Fruit fly (Drosophila melanogaster) ovary, adult (tissue): ENCODE data around the gene mib1.

Experiments
- CG17801 ChIP-seq: fragments of 200-800 bp; optimal IDR thresholded peaks from 2 replicates; lab custom pipeline; 2019; ENCODE audit warnings: missing biosample characterization, mild to moderate bottlenecking, missing genetic modification characterization, moderate library complexity; ENCODE audit not compliant: partially characterized antibody

Gene mib1

DNA sequence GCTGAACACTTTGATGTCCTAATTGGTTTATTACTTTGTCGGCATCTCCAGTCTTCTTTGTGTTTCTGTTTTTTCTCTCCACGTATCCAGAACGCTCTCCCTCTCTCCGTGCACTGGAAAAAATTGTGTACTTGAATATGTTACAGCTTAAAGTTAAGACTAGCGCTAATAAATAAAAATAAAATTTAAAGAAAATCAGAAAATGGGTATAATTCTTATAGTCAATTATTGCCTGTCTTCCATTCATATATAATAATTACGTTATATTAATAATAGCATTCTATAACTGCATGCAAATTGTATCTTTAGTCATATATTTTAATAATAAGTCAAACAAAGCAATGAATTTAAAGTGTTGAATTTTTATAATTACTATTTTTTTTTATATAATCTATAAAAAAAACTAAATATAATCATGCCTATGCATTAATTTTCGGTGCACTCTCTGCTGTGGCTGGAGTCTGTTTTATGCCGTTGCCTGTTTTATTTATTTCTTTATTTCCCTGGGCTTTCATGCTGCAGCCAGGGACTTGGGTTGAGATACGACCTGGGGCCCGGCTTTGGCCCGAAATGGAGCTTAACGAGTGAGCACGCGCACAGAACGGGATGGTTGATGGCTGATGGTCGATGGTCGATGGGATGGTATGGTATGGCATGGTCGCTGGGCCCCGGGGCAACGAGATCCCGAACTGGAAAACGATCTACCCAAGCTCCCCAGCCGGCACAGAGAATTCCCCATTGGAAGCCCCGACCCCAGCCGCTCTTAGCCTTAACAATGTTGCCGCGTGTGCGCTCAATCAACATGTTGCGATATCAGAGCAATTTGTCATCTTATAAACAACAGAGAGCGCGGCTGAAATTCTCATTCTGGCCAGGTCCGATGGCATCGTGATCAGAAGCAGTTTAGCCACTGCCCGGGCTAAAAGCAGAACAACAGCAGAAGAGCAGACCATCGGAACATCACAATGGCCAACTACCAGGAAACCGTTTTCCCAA is 4.5 kb upstream of the mib1 start:
- no peak for TF ChIP-seq CG17801 (GFP tag; lab: Kevin White, UChicago)

DNA sequence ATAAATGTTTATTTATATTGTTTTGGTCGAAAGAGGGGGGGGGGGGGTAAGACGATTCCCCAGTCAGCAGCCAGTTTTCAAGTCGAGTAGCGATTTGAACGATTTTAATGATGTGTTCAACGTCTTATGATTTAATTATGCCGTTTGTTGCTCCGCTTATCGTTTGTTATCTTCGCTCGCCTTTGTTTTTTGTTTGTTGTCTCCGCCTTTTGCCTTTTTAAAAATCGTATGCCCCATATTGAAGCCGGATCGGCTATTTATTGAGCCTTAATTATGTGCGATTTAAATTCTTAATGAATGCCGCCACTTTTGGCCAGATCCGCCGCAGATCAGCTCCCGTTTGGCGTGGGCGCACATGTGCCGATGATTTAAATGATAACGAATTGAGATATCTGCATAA is 2.9 kb upstream of the mib1 start:
- no peak for TF ChIP-seq CG17801 (GFP tag; lab: Kevin White, UChicago)

DNA sequence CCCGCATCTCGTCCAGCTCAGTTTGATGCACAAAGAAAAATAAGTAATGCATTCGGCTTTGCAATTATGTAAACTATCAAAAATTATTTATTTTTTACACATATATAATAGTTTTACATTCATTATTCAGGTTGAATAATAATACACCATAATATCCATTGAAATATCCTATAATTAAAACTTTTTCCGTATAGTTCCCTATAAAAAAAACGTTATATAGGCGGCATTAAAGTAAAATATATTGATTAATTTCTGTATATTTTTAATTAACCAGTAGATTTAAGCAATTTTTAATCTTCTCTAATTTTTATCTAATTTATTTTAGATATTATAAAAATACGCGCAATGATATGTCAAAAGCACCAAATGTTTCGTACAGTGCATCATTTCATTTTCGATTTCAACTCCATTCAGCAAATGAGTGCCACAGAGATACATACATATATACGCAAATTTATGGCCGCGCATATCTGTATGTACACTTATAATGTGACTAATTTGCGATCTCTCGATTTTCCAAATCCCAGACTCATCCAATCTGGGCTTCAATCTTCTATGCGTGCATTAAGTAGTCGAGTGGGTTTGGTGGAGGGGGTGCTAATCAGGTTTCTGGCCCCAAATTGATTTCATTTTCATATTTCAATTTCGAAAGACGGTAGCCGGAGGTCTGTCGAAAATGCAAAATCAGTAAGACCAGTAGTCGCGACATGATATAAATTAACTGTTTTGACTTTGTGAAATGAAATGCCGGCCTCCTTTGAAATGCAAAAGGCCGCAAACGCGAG is 1.8 kb upstream of the mib1 start:
- TF ChIP-seq CG17801 (GFP tag; lab: Kevin White, UChicago) = no peak

DNA sequence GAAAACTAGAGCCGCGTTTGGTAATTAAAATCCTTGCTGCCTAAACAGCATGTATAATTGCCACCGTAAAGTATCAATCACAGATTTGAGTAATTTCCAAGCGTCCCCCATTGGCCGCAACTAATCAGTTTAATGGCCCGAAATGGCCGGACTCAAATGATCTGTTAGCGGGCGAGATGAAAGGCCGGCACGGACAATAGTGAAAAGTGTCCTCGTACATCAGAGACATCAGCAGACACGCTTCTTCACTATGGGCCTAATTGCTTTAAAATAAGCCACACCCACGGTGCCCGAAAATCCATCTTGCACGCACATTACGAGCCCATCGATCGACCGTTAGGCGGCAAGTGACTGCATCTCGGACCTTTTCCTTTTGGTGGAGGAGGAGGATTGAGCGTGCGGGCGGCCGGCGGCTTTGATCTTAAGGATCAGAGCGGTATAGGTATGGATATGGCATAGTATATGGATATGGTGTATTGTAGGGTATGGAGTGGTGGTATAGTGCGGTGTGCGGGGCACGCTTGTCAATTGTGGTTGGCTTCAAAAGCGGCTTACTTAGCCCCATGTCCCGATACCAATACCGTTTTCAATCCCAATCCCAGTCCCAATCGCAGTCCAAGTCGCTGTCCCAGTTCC is 821 bp upstream of the mib1 start:
- no peak for TF ChIP-seq CG17801 (GFP tag; lab: Kevin White, UChicago)

DNA sequence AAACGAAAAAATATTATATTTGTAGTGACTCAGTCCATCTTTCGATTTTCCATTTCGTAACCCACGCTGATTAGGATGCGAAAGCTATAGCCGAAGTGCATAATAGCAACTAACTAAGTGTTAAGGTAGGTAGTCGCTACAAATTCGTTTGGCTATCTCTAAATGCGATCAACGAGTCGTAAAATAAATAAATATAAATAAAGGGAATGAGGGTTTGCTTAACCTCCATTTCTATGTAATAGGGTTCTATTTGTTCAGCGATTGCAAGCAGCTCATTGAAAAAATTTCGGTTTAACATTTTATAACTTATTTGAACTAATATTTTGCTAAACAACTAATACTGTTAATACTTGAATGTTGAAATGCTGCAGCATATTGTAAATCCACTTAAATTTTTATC is 1.4 kb downstream of the mib1 start:
- no peak for TF ChIP-seq CG17801 (GFP tag; lab: Kevin White, UChicago)

DNA sequence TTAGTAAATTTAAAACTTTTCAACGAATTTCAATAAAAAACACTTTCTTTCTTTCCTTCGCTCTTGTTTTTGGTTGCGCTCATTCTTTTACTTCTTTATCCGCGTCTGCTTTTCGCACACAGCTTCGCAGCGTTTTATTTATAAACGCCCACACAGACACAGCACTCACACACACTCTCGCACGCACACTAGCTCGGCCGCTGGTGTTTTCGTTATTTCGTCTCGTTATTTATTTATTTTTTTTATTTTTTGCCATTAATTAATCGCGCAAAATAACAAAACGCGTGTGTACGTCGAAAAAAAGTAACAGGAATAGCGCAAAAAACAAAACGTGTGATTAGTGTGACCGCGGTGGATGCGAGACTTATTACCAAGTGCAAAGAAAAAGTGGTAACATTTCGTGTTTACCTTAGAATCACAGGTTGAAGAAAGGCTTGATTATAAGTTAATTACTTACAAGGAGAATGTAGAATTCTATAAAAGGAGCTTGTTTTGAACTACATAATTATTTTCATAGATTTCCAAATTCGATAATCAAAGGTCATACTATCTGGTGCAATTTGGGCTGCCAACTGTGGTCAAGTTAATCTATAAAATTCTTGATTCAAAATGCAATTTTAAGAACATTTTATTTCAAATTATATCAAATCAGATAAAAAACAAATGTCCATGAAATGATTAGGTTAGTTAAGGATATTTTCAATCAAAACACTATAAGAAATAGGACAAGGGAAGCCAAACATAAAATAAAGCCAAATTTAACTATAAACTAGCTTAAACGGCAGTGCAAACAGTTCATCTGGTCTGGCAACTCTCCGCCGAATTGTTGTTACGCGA is 7.0 kb downstream of the mib1 start, which contains the start of the genes hzg and mRpS31:
TSS of gene hzg (minus strand) at position 336 of the 837 bp plus-strand sequence.
TSS of gene mRpS31 (plus strand) at position 793 of the 837 bp plus-strand sequence.
- peak; percentile 68 for TF ChIP-seq CG17801 (GFP tag; lab: Kevin White, UChicago)

DNA sequence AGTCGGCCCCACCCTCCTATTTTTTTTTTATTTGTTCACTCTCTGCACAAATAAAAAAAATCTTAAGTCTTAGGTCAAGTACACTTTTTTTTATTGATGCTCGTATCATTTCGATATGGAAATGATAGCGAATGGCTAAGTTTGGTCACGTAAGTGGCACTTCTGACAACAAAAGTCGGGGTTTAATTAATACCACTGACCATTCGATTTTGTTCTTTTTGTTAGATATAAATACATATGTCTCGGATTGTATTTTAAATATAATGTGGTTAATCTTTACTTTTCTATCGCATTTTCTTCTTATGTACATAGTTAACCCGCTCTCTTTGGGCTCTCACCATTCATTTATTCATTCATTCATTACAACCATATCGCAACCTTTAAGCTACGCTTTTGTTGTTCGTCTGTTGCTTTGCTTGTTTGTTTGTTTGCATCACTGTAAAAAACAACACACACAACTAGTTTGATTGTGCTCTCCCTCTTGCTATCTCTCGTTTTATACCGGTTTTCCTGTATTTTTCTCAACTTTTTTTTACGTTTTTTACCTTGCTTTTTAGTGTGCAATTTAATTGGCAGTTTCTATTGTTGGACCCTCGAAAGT is 9.4 kb downstream of the mib1 start:
- TF ChIP-seq CG17801 (GFP tag; lab: Kevin White, UChicago) = peak; percentile 25

DNA sequence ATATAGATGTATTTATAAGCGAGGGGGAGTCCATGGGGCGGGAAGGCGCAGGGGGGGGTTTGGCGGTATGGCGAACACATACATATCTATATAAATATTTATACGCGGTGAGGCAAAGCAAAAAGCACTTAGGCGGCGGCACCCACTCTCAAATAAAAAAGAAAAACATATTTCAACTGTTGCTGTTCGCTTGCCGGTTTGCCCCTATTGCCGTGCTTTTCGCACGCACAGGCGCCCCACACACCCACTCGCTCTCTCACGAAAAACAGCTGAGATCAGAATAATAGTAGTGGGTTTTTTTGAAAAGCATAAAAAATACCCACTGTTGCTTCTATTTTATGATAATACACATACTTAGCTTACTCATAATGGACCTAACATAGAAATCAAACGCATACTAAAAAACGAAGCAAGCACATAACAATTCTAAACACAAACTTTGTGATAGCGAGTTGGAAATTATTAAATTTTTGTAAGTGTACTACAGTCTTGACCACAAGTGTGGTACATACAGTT is 10.4 kb downstream of the mib1 start:
- TF ChIP-seq CG17801 (GFP tag; lab: Kevin White, UChicago) = peak; percentile 56

DNA sequence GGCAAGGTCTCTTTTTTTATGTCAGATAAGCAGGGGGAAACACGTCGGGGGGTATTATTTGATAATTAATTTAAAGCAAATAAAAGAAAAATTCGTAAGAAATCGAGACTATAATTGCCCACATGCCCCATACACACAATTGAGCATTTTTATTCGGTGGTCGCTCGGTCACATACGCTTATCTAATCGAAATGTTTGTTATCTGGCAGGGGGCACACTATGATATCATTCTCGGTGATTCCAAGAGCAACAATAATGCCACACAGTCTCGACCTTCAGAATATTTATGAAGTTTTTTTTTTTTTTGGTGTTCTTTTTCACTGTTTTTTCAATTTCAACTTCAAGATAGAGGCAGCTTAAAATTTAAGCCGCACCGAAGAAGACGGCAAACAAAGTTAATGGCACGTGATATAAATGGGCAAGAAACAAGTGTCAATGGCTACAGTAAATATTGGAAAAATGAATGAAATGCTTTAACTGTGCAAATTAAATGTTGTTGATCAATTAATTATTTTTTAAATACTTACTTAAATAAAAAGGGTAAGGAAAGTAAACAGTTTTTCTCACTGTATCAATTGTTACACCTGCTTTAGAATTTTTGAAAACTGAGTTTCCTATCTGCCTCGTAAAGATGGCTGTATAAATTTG is 12.1 kb downstream of the mib1 start:
- TF ChIP-seq CG17801 (GFP tag; lab: Kevin White, UChicago) = no peak

DNA sequence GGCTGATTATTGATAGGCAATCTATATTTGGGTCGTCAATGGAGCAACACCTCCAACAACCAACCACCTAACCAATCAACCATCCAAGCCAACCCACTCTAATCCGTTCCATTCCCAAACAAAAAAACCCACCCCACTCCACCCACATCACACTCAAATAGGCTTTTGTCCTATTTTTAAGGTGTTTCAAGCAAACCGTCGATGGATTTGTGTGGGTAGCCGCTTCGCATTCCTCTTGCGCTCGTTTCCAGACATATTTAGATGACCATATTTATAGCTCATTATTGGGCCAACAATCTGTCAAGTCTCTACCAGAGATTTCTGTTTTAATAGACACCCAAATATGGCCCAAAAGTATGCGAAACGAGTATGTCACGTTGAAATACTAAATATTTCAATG is 13.4 kb downstream of the mib1 start:
- no peak for TF ChIP-seq CG17801 (GFP tag; lab: Kevin White, UChicago)

DNA sequence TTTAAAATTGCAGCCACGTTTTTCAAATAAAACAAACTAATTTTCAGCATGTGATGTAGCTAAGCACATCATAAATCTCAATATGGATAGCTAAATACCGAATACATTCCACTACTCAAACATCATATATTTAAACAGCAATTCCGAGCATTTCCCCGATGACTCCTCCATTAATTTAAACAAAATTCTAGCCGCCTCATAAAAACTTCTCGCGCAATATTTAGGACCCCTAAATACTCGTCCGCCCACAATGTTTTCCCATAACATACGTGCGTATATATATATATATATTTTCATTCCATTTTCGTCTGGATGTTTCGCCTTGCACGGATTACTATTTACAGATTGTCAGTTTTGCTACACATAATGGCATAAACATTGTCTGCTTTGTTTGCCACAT is 15.6 kb downstream of the mib1 start:
- no peak for TF ChIP-seq CG17801 (GFP tag; lab: Kevin White, UChicago)

DNA sequence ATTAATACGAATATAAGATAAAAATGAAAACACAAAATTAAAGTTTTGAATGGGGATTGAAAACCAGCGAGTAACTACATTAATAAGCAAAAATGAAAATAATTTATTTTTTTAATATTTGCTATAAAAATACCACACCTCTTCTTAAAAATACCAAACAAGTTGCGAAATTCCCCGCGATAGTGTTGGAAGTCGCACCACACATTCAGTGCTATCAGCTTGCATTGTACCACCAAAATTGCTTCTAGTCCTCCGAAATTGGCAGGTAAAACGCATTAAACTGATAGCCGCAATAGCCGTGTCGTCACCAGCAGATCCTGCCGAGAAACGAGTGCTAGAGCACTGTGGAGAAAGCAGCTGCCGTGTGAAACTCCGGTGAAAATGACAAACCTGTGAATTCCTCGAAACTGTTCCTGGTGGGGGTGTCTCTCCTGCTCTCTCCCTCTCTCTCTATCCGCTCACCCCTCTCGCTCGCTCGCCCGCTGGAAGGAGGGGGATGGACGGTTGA is 23.5 kb downstream of the mib1 start, which contains the start of gene Hip14:
TSS of gene Hip14 (plus strand) at position 198 of the 508 bp plus-strand sequence.
- peak; percentile 37 for TF ChIP-seq CG17801 (GFP tag; lab: Kevin White, UChicago)

DNA sequence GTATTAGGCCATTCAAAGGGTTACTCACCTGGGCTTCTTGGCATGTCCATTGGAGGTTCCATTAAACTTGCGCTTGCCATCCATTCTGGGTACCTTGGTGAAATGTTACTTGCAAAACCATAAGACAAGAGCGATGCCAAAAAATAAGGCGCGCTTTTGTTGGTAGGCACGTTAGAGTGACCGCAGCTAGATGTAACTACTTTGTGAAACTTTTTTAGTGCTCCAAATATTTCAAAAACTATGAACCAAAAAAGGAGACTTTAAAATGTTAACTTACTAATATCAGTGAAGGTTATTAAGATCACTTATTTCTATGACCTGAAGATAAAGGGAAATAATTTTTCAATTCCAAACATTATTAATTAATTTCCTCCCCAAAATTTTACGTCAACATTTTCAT is 24.0 kb downstream of the mib1 start, which contains the start of gene PolD1:
TSS of gene PolD1 (minus strand) at position 181 of the 400 bp plus-strand sequence.
- TF ChIP-seq CG17801 (GFP tag; lab: Kevin White, UChicago) = no peak
